Fruit fly (Drosophila melanogaster) whole organism, embryonic: ENCODE data around the gene CG15741.

Experiments
- Awh ChIP-seq: fragments of 200-800 bp; sonication (Bioruptor generic); IDR thresholded peaks from 2 replicates; pipeline ENCODE4, ENCODE4 v1.3.6; 2022; ENCODE audit warnings: missing biosample characterization, missing genetic modification characterization
- CG10209 ChIP-seq: fragments of 200-800 bp; sonication (Bioruptor generic); optimal IDR thresholded peaks from 3 replicates; lab custom pipeline; 2017; ENCODE audit warnings: missing biosample characterization, mild to moderate bottlenecking, missing genetic modification characterization, missing genetic modification reagents
- CG12219 ChIP-seq: fragments of 200-800 bp; sonication (Bioruptor generic); optimal IDR thresholded peaks from 3 replicates; lab custom pipeline; 2018; ENCODE audit warnings: missing biosample characterization, mild to moderate bottlenecking, missing genetic modification characterization
- CG13424 ChIP-seq: fragments of 200-800 bp; sonication (Bioruptor generic); optimal IDR thresholded peaks from 2 replicates; lab custom pipeline; 2019; ENCODE audit warnings: missing biosample characterization, mild to moderate bottlenecking, missing genetic modification characterization, moderate library complexity
- CG14965 ChIP-seq: fragments of 200-800 bp; sonication (Bioruptor generic); optimal IDR thresholded peaks from 2 replicates; lab custom pipeline; 2016; ENCODE audit warnings: missing biosample characterization, missing genetic modification characterization, borderline replicate concordance
- CG17385 ChIP-seq: fragments of 200-800 bp; sonication (Bioruptor generic); optimal IDR thresholded peaks from 3 replicates; lab custom pipeline; 2018; ENCODE audit warnings: missing biosample characterization, mild to moderate bottlenecking, missing genetic modification characterization
- CG17568 ChIP-seq: fragments of 200-800 bp; sonication (Bioruptor generic); optimal IDR thresholded peaks from 2 replicates; lab custom pipeline; 2018; ENCODE audit warnings: missing biosample characterization, mild to moderate bottlenecking, missing genetic modification characterization, moderate library complexity
- CG18011 ChIP-seq: fragments of 200-800 bp; sonication (Bioruptor generic); optimal IDR thresholded peaks from 2 replicates; lab custom pipeline; 2017; ENCODE audit warnings: missing biosample characterization, missing genetic modification characterization, mild to moderate bottlenecking, moderate library complexity, missing genotype
- CG18262 ChIP-seq: fragments of 200-800 bp; optimal IDR thresholded peaks from 3 replicates; lab custom pipeline; 2019; ENCODE audit warnings: missing biosample characterization, mild to moderate bottlenecking, missing genetic modification characterization, moderate library complexity
- CG30431 ChIP-seq: fragments of 200-800 bp; sonication (Bioruptor generic); optimal IDR thresholded peaks from 2 replicates; lab custom pipeline; 2017; ENCODE audit warnings: missing biosample characterization, missing genetic modification characterization
- CG32532 ChIP-seq: fragments of 200-800 bp; sonication (Bioruptor generic); IDR thresholded peaks from 2 replicates; pipeline ENCODE4 v1.3.6; 2022; ENCODE audit warnings: missing biosample characterization, missing genetic modification characterization
- CG33557 ChIP-seq: fragments of 200-800 bp; sonication (Bioruptor generic); optimal IDR thresholded peaks from 2 replicates; lab custom pipeline; 2019; ENCODE audit warnings: missing biosample characterization, mild to moderate bottlenecking, missing genetic modification characterization, moderate library complexity
- CG4707 ChIP-seq: fragments of 200-800 bp; sonication (Bioruptor generic); optimal IDR thresholded peaks from 2 replicates; lab custom pipeline; 2018; ENCODE audit warnings: missing biosample characterization, mild to moderate bottlenecking, missing genetic modification characterization, moderate library complexity
- CG6765 ChIP-seq: fragments of 200-800 bp; sonication (Bioruptor generic); optimal IDR thresholded peaks from 3 replicates; lab custom pipeline; 2017; ENCODE audit warnings: missing biosample characterization, mild to moderate bottlenecking, missing genetic modification characterization
- CG7357 ChIP-seq: fragments of 200-800 bp; sonication (Bioruptor generic); IDR thresholded peaks from 3 replicates; pipeline ENCODE4 v1.3.6; 2022; ENCODE audit warnings: missing biosample characterization, missing genetic modification characterization
- CG7556 ChIP-seq: fragments of 200-800 bp; sonication (Bioruptor generic); optimal IDR thresholded peaks from 2 replicates; lab custom pipeline; 2017; ENCODE audit warnings: missing biosample characterization, mild to moderate bottlenecking, missing genetic modification characterization
- CG7745 ChIP-seq: fragments of 200-800 bp; sonication (Bioruptor generic); optimal IDR thresholded peaks from 2 replicates; lab custom pipeline; 2018; ENCODE audit warnings: missing biosample characterization, mild to moderate bottlenecking, missing genetic modification characterization, moderate library complexity
- CG9876 ChIP-seq: fragments of 200-800 bp; sonication (Bioruptor generic); optimal IDR thresholded peaks from 2 replicates; lab custom pipeline; 2016; ENCODE audit warnings: missing biosample characterization, missing genetic modification characterization
- Dfd ChIP-seq, 2 experiments: fragments of >200 bp; optimal IDR thresholded peaks; 2 replicates each; lab custom pipeline; 2017; ENCODE audit warnings: missing biosample characterization in 2 of 2, missing genetic modification characterization in 2 of 2
- Dll ChIP-seq: fragments of 200-800 bp; sonication (Bioruptor generic); IDR thresholded peaks from 4 replicates; pipeline ENCODE4 v1.3.6; 2022; ENCODE audit warnings: missing biosample characterization, missing genetic modification characterization; ENCODE audit not compliant: partially characterized antibody
- Dp ChIP-seq: fragments of 200-800 bp; sonication (Bioruptor generic); optimal IDR thresholded peaks from 2 replicates; lab custom pipeline; 2018; ENCODE audit warnings: missing biosample characterization, mild to moderate bottlenecking, missing genetic modification characterization, moderate library complexity
- Fer2 ChIP-seq: fragments of 200-800 bp; sonication (Bioruptor generic); optimal IDR thresholded peaks from 2 replicates; lab custom pipeline; 2018; ENCODE audit warnings: missing biosample characterization, mild to moderate bottlenecking, missing genetic modification characterization, moderate library complexity
- Fer3 ChIP-seq: fragments of 200-800 bp; sonication (Bioruptor generic); optimal IDR thresholded peaks from 2 replicates; lab custom pipeline; 2018; ENCODE audit warnings: missing biosample characterization, mild to moderate bottlenecking, missing genetic modification characterization, moderate library complexity
- HLH3B ChIP-seq: fragments of 200-800 bp; sonication (Bioruptor generic); IDR thresholded peaks from 2 replicates; pipeline ENCODE4 v1.3.6; 2022; ENCODE audit warnings: missing biosample characterization, missing genetic modification characterization
- Hmr ChIP-seq: fragments of 200-800 bp; sonication (Bioruptor generic); optimal IDR thresholded peaks from 3 replicates; lab custom pipeline; 2017; ENCODE audit warnings: mild to moderate bottlenecking, missing biosample characterization, missing genetic modification reagents, missing genetic modification characterization
- Lim3 ChIP-seq: fragments of 200-800 bp; sonication (Bioruptor generic); IDR thresholded peaks from 2 replicates; pipeline ENCODE4 v1.3.6; 2022; ENCODE audit warnings: missing biosample characterization, missing genetic modification characterization
- NFAT ChIP-seq: fragments of 200-800 bp; sonication (Bioruptor generic); IDR thresholded peaks from 2 replicates; pipeline ENCODE4 v1.3.6; 2022; ENCODE audit warnings: missing biosample characterization, missing genetic modification characterization
- Pdp1 ChIP-seq, 2 experiments: fragments of 200-800 bp; sonication (Bioruptor generic); optimal IDR thresholded peaks; 3 replicates each; lab custom pipeline; 2016; ENCODE audit warnings: missing biosample characterization in 2 of 2, missing genetic modification characterization in 2 of 2, mild to moderate bottlenecking in 1 of 2, moderate library complexity in 1 of 2
- Ptx1 ChIP-seq: fragments of 200-800 bp; sonication (Bioruptor generic); IDR thresholded peaks from 2 replicates; pipeline ENCODE4 v1.3.6; 2022; ENCODE audit warnings: missing biosample characterization, missing genetic modification characterization
- Spps ChIP-seq: fragments of 200-800 bp; sonication (Bioruptor generic); optimal IDR thresholded peaks from 2 replicates; lab custom pipeline; 2018; ENCODE audit warnings: missing biosample characterization, mild to moderate bottlenecking, missing genetic modification characterization
- Vsx1 ChIP-seq: fragments of 200-800 bp; sonication (Bioruptor generic); optimal IDR thresholded peaks from 2 replicates; lab custom pipeline; 2017; ENCODE audit warnings: missing biosample characterization, mild to moderate bottlenecking, missing genetic modification characterization, missing genetic modification reagents
- abd-A ChIP-seq: fragments of 200-800 bp; sonication (Bioruptor generic); optimal IDR thresholded peaks from 3 replicates; lab custom pipeline; 2019; ENCODE audit warnings: missing biosample characterization, mild to moderate bottlenecking, missing genetic modification characterization, moderate library complexity
- bab2 ChIP-seq: fragments of 200-800 bp; sonication (Bioruptor generic); optimal IDR thresholded peaks from 2 replicates; lab custom pipeline; 2016; ENCODE audit warnings: missing biosample characterization, missing genetic modification characterization
- chif ChIP-seq, 2 experiments: fragments of 200-800 bp; sonication (Bioruptor generic); optimal IDR thresholded peaks; 3 replicates each; lab custom pipeline; 2016; ENCODE audit warnings: missing biosample characterization in 2 of 2, missing genetic modification characterization in 2 of 2
- eve ChIP-seq, 2 experiments: fragments of >200 bp; optimal IDR thresholded peaks; 2 replicates each; lab custom pipeline; 2017; ENCODE audit warnings: missing biosample characterization in 2 of 2, missing genetic modification characterization in 2 of 2
- ind ChIP-seq: fragments of 200-800 bp; sonication (Bioruptor generic); optimal IDR thresholded peaks from 3 replicates; lab custom pipeline; 2016; ENCODE audit warnings: missing biosample characterization, missing genetic modification characterization
- kay ChIP-seq: fragments of 200-800 bp; sonication (Bioruptor generic); optimal IDR thresholded peaks from 2 replicates; lab custom pipeline; 2016; ENCODE audit warnings: missing biosample characterization, missing genetic modification characterization
- nerfin-1 ChIP-seq: fragments of 200-800 bp; sonication (Bioruptor generic); optimal IDR thresholded peaks from 3 replicates; lab custom pipeline; 2019; ENCODE audit warnings: missing biosample characterization, mild to moderate bottlenecking, missing genetic modification characterization, moderate library complexity
- nmo ChIP-seq: fragments of 200-800 bp; sonication (Bioruptor generic); optimal IDR thresholded peaks from 2 replicates; lab custom pipeline; 2018; ENCODE audit warnings: missing biosample characterization, mild to moderate bottlenecking, missing genetic modification characterization, moderate library complexity
- odd ChIP-seq: fragments of 200-800 bp; sonication (Bioruptor generic); optimal IDR thresholded peaks from 2 replicates; lab custom pipeline; 2017; ENCODE audit warnings: missing biosample characterization, mild to moderate bottlenecking, missing genetic modification characterization
- pum ChIP-seq: fragments of 200-800 bp; sonication (Bioruptor generic); optimal IDR thresholded peaks from 2 replicates; lab custom pipeline; 2016; ENCODE audit warnings: missing biosample characterization, missing genetic modification characterization
- pzg ChIP-seq: fragments of 200-800 bp; sonication (Bioruptor generic); optimal IDR thresholded peaks from 3 replicates; lab custom pipeline; 2018; ENCODE audit warnings: missing biosample characterization, mild to moderate bottlenecking, missing genetic modification characterization, moderate library complexity
- sc ChIP-seq, 3 experiments: fragments of >200 bp in 2 of 3; fragments of 200-800 bp in 1 of 3; sonication (Bioruptor generic) in 1 of 3; optimal IDR thresholded peaks; 2 replicates in 2 of 3; 3 replicates in 1 of 3; lab custom pipeline; 2017; ENCODE audit warnings: mild to moderate bottlenecking in 1 of 3, missing biosample characterization in 1 of 3, missing genetic modification characterization in 1 of 3, missing genetic modification reagents in 1 of 3
- sqz ChIP-seq: fragments of 200-800 bp; sonication (Bioruptor generic); optimal IDR thresholded peaks from 3 replicates; lab custom pipeline; 2018; ENCODE audit warnings: missing biosample characterization, mild to moderate bottlenecking, missing genetic modification characterization
- vnd ChIP-seq: fragments of 200-800 bp; sonication (Bioruptor generic); IDR thresholded peaks from 3 replicates; pipeline ENCODE4 v1.3.6; 2022; ENCODE audit warnings: missing biosample characterization, missing genetic modification characterization; ENCODE audit not compliant: partially characterized antibody
- vvl ChIP-seq: fragments of 200-800 bp; sonication (Bioruptor generic); IDR thresholded peaks from 2 replicates; pipeline ENCODE4 v1.3.6; 2022; ENCODE audit warnings: missing biosample characterization, missing genetic modification characterization

The CG15741 gene

dm6 chrX:11806867-11807747 is 30.7 kb downstream of the CG15741 start, which contains the start of gene Hsc70-3 (continued):
- TF ChIP-seq Fer3 (tag; lab: Kevin White, UChicago) (peak; percentile 3), chif (GFP tag; optimal IDR thresholded peaks at IDR 0.05; lab: Kevin White, UChicago) (no peak), abd-A (tag; lab: Kevin White, UChicago) (peak; percentile 68), pum (GFP tag; lab: Kevin White, UChicago) (no peak), NFAT (GFP tag; lab: Robert Waterston, UW) (no peak), ind (GFP tag; lab: Kevin White, UChicago) (no peak), pzg (GFP tag; lab: Kevin White, UChicago) (peak; percentile 27), Pdp1 (GFP tag; optimal IDR thresholded peaks at IDR 0.05; lab: Kevin White, UChicago) (peak in 1 of 2 experiments; percentile 36), HLH3B (GFP tag; lab: Robert Waterston, UW) (peak; percentile 43; the same call in 1 of the 2 replicates), CG17568 (GFP tag; lab: Kevin White, UChicago) (peak; percentile 77), Lim3 (GFP tag; lab: Robert Waterston, UW) (no peak), Ptx1 (GFP tag; lab: Robert Waterston, UW) (0 out of 2 replicates have a peak, but pooled peaks have one; percentile 8), vnd (peak; percentile 53; the same call in 2 of the 3 replicates), CG9876 (GFP tag; lab: Kevin White, UChicago) (no peak), nmo (GFP tag; lab: Kevin White, UChicago) (peak; percentile 53), CG13424 (tag; lab: Kevin White, UChicago) (peak; percentile 47), Vsx1 (GFP tag; lab: Kevin White, UChicago) (peak; percentile 12), CG14965 (GFP tag; lab: Kevin White, UChicago) (no peak), sc (optimal IDR thresholded peaks at IDR 0.05; lab: Kevin White, UChicago) (no peak), sc (GFP tag; optimal IDR thresholded peaks at IDR 0.05; lab: Kevin White, UChicago) (peak; percentile 41), CG18262 (peak; percentile 39), CG4707 (peak; percentile 77), vvl (GFP tag; lab: Robert Waterston, UW) (peak; percentile 27; the same call in 1 of the 2 replicates), CG6765 (GFP tag; lab: Kevin White, UChicago) (peak; percentile 6), Dll (GFP tag; lab: Robert Waterston, UW) (peak; percentile 89), CG10209 (GFP tag; lab: Kevin White, UChicago) (peak; percentile 32), Fer2 (tag; lab: Kevin White, UChicago) (no peak), CG18011 (GFP tag; lab: Kevin White, UChicago) (peak; percentile 3), CG7357 (GFP tag; lab: Robert Waterston, UW) (no peak), eve (GFP tag; optimal IDR thresholded peaks at IDR 0.05; lab: Kevin White, UChicago) (no peak), odd (GFP tag; lab: Kevin White, UChicago) (peak; percentile 68), CG7745 (tag; lab: Kevin White, UChicago) (peak; percentile 68), Awh (GFP tag; lab: Robert Waterston, UW) (peak; percentile 79), Dp (GFP tag; lab: Kevin White, UChicago) (peak; percentile 0), CG33557 (GFP tag; lab: Kevin White, UChicago) (no peak), Spps (peak; percentile 5), kay (GFP tag; lab: Kevin White, UChicago) (peak; percentile 67), Dfd (GFP tag; optimal IDR thresholded peaks at IDR 0.05; lab: Kevin White, UChicago) (no peak), bab2 (peak; percentile 42), sqz (GFP tag; lab: Kevin White, UChicago) (peak; percentile 11), CG12219 (peak; percentile 23), nerfin-1 (tag; lab: Kevin White, UChicago) (peak; percentile 60), CG7556 (GFP tag; lab: Kevin White, UChicago) (peak; percentile 30), CG32532 (GFP tag; lab: Robert Waterston, UW) (0 out of 2 replicates have a peak, but pooled peaks have one; percentile 13), Hmr (GFP tag; lab: Kevin White, UChicago) (no peak), CG30431 (GFP tag; lab: Kevin White, UChicago) (no peak), CG17385 (GFP tag; lab: Kevin White, UChicago) (peak; percentile 81)
